Worm (Caenorhabditis elegans) whole organism, early embryonic: Measurements from ENCODE around the gene F46F2.3.

Experiments used
- B0310.2 ChIP-seq: sonication (generic microtip); optimal IDR thresholded peaks from 2 replicates; lab custom pipeline; 2016; ENCODE audit warnings: mild to moderate bottlenecking, missing genetic modification characterization, missing compliant biosample characterization
- F13C5.2 ChIP-seq: sonication (generic microtip); optimal IDR thresholded peaks from 2 replicates; lab custom pipeline; 2017; ENCODE audit warnings: mild to moderate bottlenecking, missing genetic modification characterization, inconsistent platforms, missing compliant biosample characterization
- aly-1 ChIP-seq: sonication (generic microtip); optimal IDR thresholded peaks from 2 replicates; lab custom pipeline; 2016; ENCODE audit warnings: missing genetic modification characterization, missing compliant biosample characterization
- ama-1 ChIP-seq: fragments of 150-350 bp; optimal IDR thresholded peaks from 2 replicates; lab custom pipeline; 2014
- ceh-13 ChIP-seq: fragments of 200-800 bp; sonication (Bioruptor generic); optimal IDR thresholded peaks from 2 replicates; lab custom pipeline; 2018; ENCODE audit warnings: mild to moderate bottlenecking, missing genetic modification characterization, missing compliant biosample characterization
- flt-1 ChIP-seq: fragments of 200-800 bp; sonication (Bioruptor generic); IDR thresholded peaks from 2 replicates; pipeline ENCODE4 v1.3.6; 2022; ENCODE audit warnings: missing genetic modification characterization, missing compliant biosample characterization
- hmbx-1 ChIP-seq: sonication (generic microtip); optimal IDR thresholded peaks from 2 replicates; lab custom pipeline; 2016; ENCODE audit warnings: mild to moderate bottlenecking, missing genetic modification characterization, missing compliant biosample characterization
- pes-1 ChIP-seq: fragments of 200-800 bp; sonication (Bioruptor generic); IDR thresholded peaks from 2 replicates; pipeline ENCODE4 v1.3.6; 2022; ENCODE audit warnings: missing genetic modification reagents, missing genetic modification characterization, missing compliant biosample characterization
- tbx-11 ChIP-seq: fragments of 200-800 bp; sonication (Bioruptor generic); IDR thresholded peaks from 2 replicates; pipeline ENCODE4 v1.3.6; 2022; ENCODE audit warnings: missing genetic modification characterization, missing compliant biosample characterization
- tra-4 ChIP-seq: sonication (generic microtip); optimal IDR thresholded peaks from 2 replicates; lab custom pipeline; 2017; ENCODE audit warnings: missing genetic modification characterization, missing compliant biosample characterization

- TF ChIP-seq aly-1 (no peak), ama-1 (lab: Kevin White, UChicago) (no peak), F13C5.2 (tag; lab: Kevin White, UChicago) (no peak), pes-1 (GFP tag; lab: Robert Waterston, UW) (no peak), tra-4 (tag; lab: Kevin White, UChicago) (no peak), tbx-11 (GFP tag; lab: Robert Waterston, UW) (no peak), B0310.2 (tag; lab: Kevin White, UChicago) (no peak), hmbx-1 (tag; lab: Kevin White, UChicago) (no peak), ceh-13 (GFP tag; lab: Kevin White, UChicago) (no peak), flt-1 (GFP tag; lab: Robert Waterston, UW) (no peak)
These were observed 49.1 kb upstream of the F46F2.3 start, which contains the start of gene nhr-91 for ce11 chrX:15309138-15309537.
